Fruit fly (Drosophila melanogaster) whole organism, prepupa: ENCODE results near the gene wake.

Experiments used
- CG10631 ChIP-seq: fragments of 200-800 bp; sonication (Bioruptor generic); optimal IDR thresholded peaks from 2 replicates; lab custom pipeline; 2016; ENCODE audit warnings: missing biosample characterization, missing genetic modification characterization
- CG10669 ChIP-seq: fragments of 200-800 bp; sonication (Bioruptor generic); optimal IDR thresholded peaks from 3 replicates; lab custom pipeline; 2018; ENCODE audit warnings: missing biosample characterization, mild to moderate bottlenecking, missing genetic modification characterization, moderate library complexity
- CG11294 ChIP-seq: fragments of 200-800 bp; sonication (Bioruptor generic); IDR thresholded peaks from 2 replicates; pipeline ENCODE4 v1.3.6; 2022; ENCODE audit warnings: missing biosample characterization, missing genetic modification characterization
- CG11762 ChIP-seq: fragments of 200-800 bp; sonication (Bioruptor generic); optimal IDR thresholded peaks from 3 replicates; lab custom pipeline; 2016; ENCODE audit warnings: missing biosample characterization, missing genetic modification characterization; ENCODE audit not compliant: insufficient read depth
- CG11902 ChIP-seq: fragments of 200-800 bp; sonication (Bioruptor generic); optimal IDR thresholded peaks from 3 replicates; lab custom pipeline; 2016; ENCODE audit warnings: missing biosample characterization, missing genetic modification characterization
- CG15336 ChIP-seq: fragments of 200-800 bp; sonication (Bioruptor generic); IDR thresholded peaks from 2 replicates; pipeline ENCODE4 v1.3.6; 2022; ENCODE audit warnings: missing biosample characterization, missing genetic modification characterization
- CG1621 ChIP-seq: fragments of 200-800 bp; sonication (Bioruptor generic); optimal IDR thresholded peaks from 3 replicates; lab custom pipeline; 2018; ENCODE audit warnings: missing biosample characterization, mild to moderate bottlenecking, missing genetic modification characterization
- CG16779 ChIP-seq: fragments of 200-800 bp; sonication (Bioruptor generic); optimal IDR thresholded peaks from 3 replicates; lab custom pipeline; 2017; ENCODE audit warnings: missing biosample characterization, mild to moderate bottlenecking, missing genetic modification characterization
- CG3032 ChIP-seq: fragments of 200-800 bp; optimal IDR thresholded peaks from 2 replicates; lab custom pipeline; 2019; ENCODE audit warnings: missing biosample characterization, mild to moderate bottlenecking, missing genetic modification characterization, moderate library complexity
- CG34406 ChIP-seq: fragments of 200-800 bp; sonication (Bioruptor generic); optimal IDR thresholded peaks from 3 replicates; lab custom pipeline; 2016; ENCODE audit warnings: missing biosample characterization, missing genetic modification characterization
- CG3919 ChIP-seq: fragments of 200-800 bp; sonication (Bioruptor generic); optimal IDR thresholded peaks from 3 replicates; lab custom pipeline; 2016; ENCODE audit warnings: missing biosample characterization, missing genetic modification characterization
- CG6163 ChIP-seq: fragments of 200-800 bp; sonication (Bioruptor generic); IDR thresholded peaks from 3 replicates; pipeline ENCODE4 v1.3.6; 2022; ENCODE audit warnings: missing biosample characterization, missing genetic modification characterization
- CG6276 ChIP-seq: fragments of 200-800 bp; sonication (Bioruptor generic); optimal IDR thresholded peaks from 2 replicates; lab custom pipeline; 2017; ENCODE audit warnings: missing biosample characterization, mild to moderate bottlenecking, missing genetic modification characterization
- CG6792 ChIP-seq: fragments of 200-800 bp; sonication (Bioruptor generic); optimal IDR thresholded peaks from 3 replicates; lab custom pipeline; 2016; ENCODE audit warnings: missing biosample characterization, missing genetic modification characterization
- CG6808 ChIP-seq: fragments of 200-800 bp; sonication (Bioruptor generic); optimal IDR thresholded peaks from 3 replicates; lab custom pipeline; 2017; ENCODE audit warnings: missing biosample characterization, missing genetic modification characterization, mild to moderate bottlenecking, moderate library complexity, missing genetic modification reagents
- CG7368 ChIP-seq: fragments of 200-800 bp; sonication (Bioruptor generic); optimal IDR thresholded peaks from 3 replicates; lab custom pipeline; 2016; ENCODE audit warnings: missing biosample characterization, missing genetic modification characterization
- CG8319 ChIP-seq: fragments of 200-800 bp; sonication (Bioruptor generic); optimal IDR thresholded peaks from 3 replicates; lab custom pipeline; 2016; ENCODE audit warnings: missing biosample characterization, missing genetic modification characterization
- CG8632 ChIP-seq: fragments of 200-800 bp; sonication (Bioruptor generic); optimal IDR thresholded peaks from 3 replicates; lab custom pipeline; 2016; ENCODE audit warnings: missing biosample characterization, missing genetic modification characterization
- CG9139 ChIP-seq: fragments of 200-800 bp; sonication (Bioruptor generic); optimal IDR thresholded peaks from 3 replicates; lab custom pipeline; 2017; ENCODE audit warnings: missing biosample characterization, mild to moderate bottlenecking, missing genetic modification characterization
- Eip75B ChIP-seq: fragments of 200-800 bp; sonication (Bioruptor generic); optimal IDR thresholded peaks from 3 replicates; lab custom pipeline; 2016; ENCODE audit warnings: missing biosample characterization, missing genetic modification characterization
- Eip78C ChIP-seq: fragments of 200-800 bp; sonication (Bioruptor generic); peaks from one replicate; lab custom pipeline; 2016; ENCODE audit warnings: missing biosample characterization, missing genetic modification characterization
- Eip93F ChIP-seq: fragments of 200-800 bp; sonication (Bioruptor generic); optimal IDR thresholded peaks from 2 replicates; lab custom pipeline; 2016; ENCODE audit warnings: missing biosample characterization, mild to moderate bottlenecking, missing genetic modification characterization
- Ets21C ChIP-seq: fragments of 200-800 bp; sonication (Bioruptor generic); optimal IDR thresholded peaks from 3 replicates; lab custom pipeline; 2016; ENCODE audit warnings: missing biosample characterization, missing genetic modification characterization
- Ets96B ChIP-seq: fragments of 200-800 bp; optimal IDR thresholded peaks from 2 replicates; lab custom pipeline; 2019; ENCODE audit warnings: missing biosample characterization, mild to moderate bottlenecking, missing genetic modification characterization, moderate library complexity
- Gug ChIP-seq: fragments of 200-800 bp; sonication (Bioruptor generic); IDR thresholded peaks from 2 replicates; pipeline ENCODE4 v1.3.6; 2022; ENCODE audit warnings: missing biosample characterization, missing genetic modification characterization
- Hr39 ChIP-seq: fragments of 200-800 bp; sonication (Bioruptor generic); optimal IDR thresholded peaks from 2 replicates; lab custom pipeline; 2016; ENCODE audit warnings: missing biosample characterization, missing genetic modification characterization
- Hr4 ChIP-seq: fragments of 200-800 bp; sonication (Bioruptor generic); optimal IDR thresholded peaks from 3 replicates; lab custom pipeline; 2016; ENCODE audit warnings: missing biosample characterization, missing genetic modification characterization
- Lpt ChIP-seq: fragments of 200-800 bp; sonication (Bioruptor generic); optimal IDR thresholded peaks from 3 replicates; lab custom pipeline; 2016; ENCODE audit warnings: missing biosample characterization, missing genetic modification characterization
- Met ChIP-seq: fragments of 200-800 bp; sonication (Bioruptor generic); optimal IDR thresholded peaks from 3 replicates; lab custom pipeline; 2016; ENCODE audit warnings: missing biosample characterization, missing genetic modification characterization
- OdsH ChIP-seq: fragments of 200-800 bp; sonication (Bioruptor generic); optimal IDR thresholded peaks from 3 replicates; lab custom pipeline; 2016; ENCODE audit warnings: missing biosample characterization, missing genetic modification characterization
- Sox14 ChIP-seq: fragments of 200-800 bp; sonication (Bioruptor generic); optimal IDR thresholded peaks from 3 replicates; lab custom pipeline; 2016; ENCODE audit warnings: missing biosample characterization, missing genetic modification characterization
- Sox15 ChIP-seq: fragments of 200-800 bp; sonication (Bioruptor generic); optimal IDR thresholded peaks from 3 replicates; lab custom pipeline; 2016; ENCODE audit warnings: missing biosample characterization, missing genetic modification characterization
- achi ChIP-seq: fragments of 200-800 bp; sonication (Bioruptor generic); optimal IDR thresholded peaks from 3 replicates; lab custom pipeline; 2016; ENCODE audit warnings: missing biosample characterization, missing genetic modification characterization
- acj6 ChIP-seq: fragments of 200-800 bp; sonication (Bioruptor generic); optimal IDR thresholded peaks from 3 replicates; lab custom pipeline; 2016; ENCODE audit warnings: missing biosample characterization, missing genetic modification characterization
- cyc ChIP-seq: fragments of 200-800 bp; sonication (Bioruptor generic); optimal IDR thresholded peaks from 3 replicates; lab custom pipeline; 2016; ENCODE audit warnings: missing biosample characterization, missing genetic modification characterization
- dac ChIP-seq: fragments of 200-800 bp; sonication (Bioruptor generic); optimal IDR thresholded peaks from 2 replicates; lab custom pipeline; 2017; ENCODE audit warnings: missing biosample characterization, mild to moderate bottlenecking, missing genetic modification characterization
- dsx ChIP-seq: fragments of 200-800 bp; optimal IDR thresholded peaks from 3 replicates; lab custom pipeline; 2019; ENCODE audit warnings: missing biosample characterization, mild to moderate bottlenecking, missing genetic modification characterization, moderate library complexity; ENCODE audit not compliant: poor library complexity, severe bottlenecking
- eg ChIP-seq: fragments of 200-800 bp; sonication (Bioruptor generic); IDR thresholded peaks from 3 replicates; pipeline ENCODE4 v1.3.6; 2022; ENCODE audit warnings: missing biosample characterization, missing genetic modification characterization
- esn ChIP-seq: fragments of 200-800 bp; sonication (Bioruptor generic); optimal IDR thresholded peaks from 2 replicates; lab custom pipeline; 2016; ENCODE audit warnings: missing biosample characterization, mild to moderate bottlenecking, missing genetic modification characterization, moderate library complexity
- fd85E ChIP-seq: fragments of 200-800 bp; sonication (Bioruptor generic); optimal IDR thresholded peaks from 3 replicates; lab custom pipeline; 2016; ENCODE audit warnings: missing biosample characterization, missing genetic modification characterization
- fkh ChIP-seq: fragments of 200-800 bp; sonication (Bioruptor generic); optimal IDR thresholded peaks from 3 replicates; lab custom pipeline; 2017; ENCODE audit warnings: missing biosample characterization, mild to moderate bottlenecking, missing genetic modification characterization, moderate library complexity
- lz ChIP-seq: fragments of 200-800 bp; sonication (Bioruptor generic); optimal IDR thresholded peaks from 3 replicates; lab custom pipeline; 2016; ENCODE audit warnings: missing biosample characterization, missing genetic modification characterization
- net ChIP-seq: fragments of 200-800 bp; sonication (Bioruptor generic); optimal IDR thresholded peaks from 3 replicates; lab custom pipeline; 2016; ENCODE audit warnings: missing biosample characterization, missing genetic modification characterization
- pdm3 ChIP-seq: fragments of 200-800 bp; sonication (Bioruptor generic); optimal IDR thresholded peaks from 3 replicates; lab custom pipeline; 2016; ENCODE audit warnings: missing biosample characterization, missing genetic modification characterization
- salr ChIP-seq, 2 experiments: fragments of 200-800 bp; sonication (Bioruptor generic); optimal IDR thresholded peaks; 3 replicates each; lab custom pipeline; 2016 to 2018; ENCODE audit warnings: missing biosample characterization in 2 of 2, missing genetic modification characterization in 2 of 2, mild to moderate bottlenecking in 1 of 2
- spab ChIP-seq: fragments of 200-800 bp; sonication (Bioruptor generic); optimal IDR thresholded peaks from 2 replicates; lab custom pipeline; 2017; ENCODE audit warnings: missing biosample characterization, mild to moderate bottlenecking, missing genetic modification characterization, missing genetic modification reagents
- svp ChIP-seq: fragments of 200-800 bp; sonication (Bioruptor generic); peaks from one replicate; lab custom pipeline; 2016; ENCODE audit warnings: missing biosample characterization, missing genetic modification characterization
- topi ChIP-seq: fragments of 200-800 bp; sonication (Bioruptor generic); optimal IDR thresholded peaks from 3 replicates; lab custom pipeline; 2016; ENCODE audit warnings: missing biosample characterization, missing genetic modification characterization

Gene wake

dm6 chr3R:22663115-22663514 lies 23.5 kb downstream of the wake start (continued):
- TF ChIP-seq fd85E (GFP tag; lab: Kevin White, UChicago) (no peak), achi (GFP tag; lab: Kevin White, UChicago) (peak; percentile 75), CG1621 (tag; lab: Kevin White, UChicago) (peak; percentile 32), pdm3 (GFP tag; lab: Kevin White, UChicago) (peak; percentile 68), Eip93F (GFP tag; lab: Kevin White, UChicago) (no peak), CG8319 (GFP tag; lab: Kevin White, UChicago) (no peak), CG3032 (tag; lab: Kevin White, UChicago) (no peak), cyc (GFP tag; lab: Kevin White, UChicago) (no peak), Met (GFP tag; lab: Kevin White, UChicago) (peak; percentile 37), Lpt (GFP tag; lab: Kevin White, UChicago) (peak; percentile 10), dsx (GFP tag; lab: Kevin White, UChicago) (no peak), topi (GFP tag; lab: Kevin White, UChicago) (peak; percentile 8), CG7368 (GFP tag; lab: Kevin White, UChicago) (no peak), CG16779 (tag; lab: Kevin White, UChicago) (no peak), eg (GFP tag; lab: Robert Waterston, UW) (peak; percentile 67), CG6808 (GFP tag; lab: Kevin White, UChicago) (no peak), Sox15 (GFP tag; lab: Kevin White, UChicago) (no peak), CG9139 (GFP tag; lab: Kevin White, UChicago) (no peak), CG3919 (peak; percentile 11), Hr39 (GFP tag; lab: Kevin White, UChicago) (peak; percentile 41), CG11902 (no peak), net (peak; percentile 64), salr (GFP tag; optimal IDR thresholded peaks at IDR 0.05; lab: Kevin White, UChicago) (peak; percentile 28 to 69)
- TF ChIP-seq, all 60 proteins: peak for 30

dm6 chr3R:22664274-22664673 lies 24.7 kb downstream of the wake start:
- TF ChIP-seq CG8632 (peak; percentile 26), topi (GFP tag; lab: Kevin White, UChicago) (peak; percentile 1), CG10631 (GFP tag; lab: Kevin White, UChicago) (peak; percentile 56), OdsH (GFP tag; lab: Kevin White, UChicago) (peak; percentile 75), Sox15 (GFP tag; lab: Kevin White, UChicago) (no peak), Sox14 (GFP tag; lab: Kevin White, UChicago) (peak; percentile 59), acj6 (GFP tag; lab: Kevin White, UChicago) (peak; percentile 66), dac (peak; percentile 87), CG1621 (tag; lab: Kevin White, UChicago) (no peak), dsx (GFP tag; lab: Kevin White, UChicago) (no peak), net (peak; percentile 75), Met (GFP tag; lab: Kevin White, UChicago) (no peak), CG10669 (no peak), fkh (GFP tag; lab: Kevin White, UChicago) (no peak), CG11294 (peak; percentile 65), CG6792 (peak; percentile 49), Ets96B (no peak), CG15336 (peak; percentile 90), Gug (GFP tag; lab: Robert Waterston, UW) (peak; percentile 76), Eip75B (GFP tag; lab: Kevin White, UChicago) (peak; percentile 20), CG11762 (GFP tag; lab: Kevin White, UChicago) (peak; percentile 5), salr (GFP tag; optimal IDR thresholded peaks at IDR 0.05; lab: Kevin White, UChicago) (peak in 1 of 2 experiments; percentile 69), CG3919 (peak; percentile 67), lz (peak; percentile 10), CG16779 (tag; lab: Kevin White, UChicago) (no peak), Hr4 (GFP tag; lab: Kevin White, UChicago) (peak; percentile 92), spab (no peak), CG6163 (GFP tag; lab: Robert Waterston, UW) (peak; percentile 84), CG34406 (GFP tag; lab: Kevin White, UChicago) (peak; percentile 38), CG8319 (GFP tag; lab: Kevin White, UChicago) (no peak), esn (GFP tag; lab: Kevin White, UChicago) (no peak), Ets21C (GFP tag; lab: Kevin White, UChicago) (no peak), Eip78C (peak; percentile 87), svp (no peak), CG6276 (GFP tag; lab: Kevin White, UChicago) (peak; percentile 71), CG11902 (no peak), pdm3 (GFP tag; lab: Kevin White, UChicago) (peak; percentile 77), CG7368 (GFP tag; lab: Kevin White, UChicago) (peak; percentile 48)
